Fruit fly (Drosophila melanogaster): ENCODE data around the gene CG32795.
A peak's percentile ranks its signal among the peaks of the same experiment; 100 is the strongest.

The CG32795 gene

dm6 chrX:2757400-2757799 is 33.0 kb downstream of the CG32795 start (continued):
- TF ChIP-seq jumu (GFP tag; optimal IDR thresholded peaks at IDR 0.05) (no peak), CG14441 (GFP tag; IDR thresholded peaks at IDR 0.05) (no peak), ato (GFP tag; IDR thresholded peaks at IDR 0.05; ENCODE audit: partially characterized antibody) (no peak), Adf1 (GFP tag; IDR thresholded peaks at IDR 0.05) (no peak), CG7987 (GFP tag; optimal IDR thresholded peaks at IDR 0.05) (no peak), fd102C (GFP tag; optimal IDR thresholded peaks at IDR 0.05) (no peak), al (GFP tag; IDR thresholded peaks at IDR 0.05) (no peak), lilli (GFP tag; optimal IDR thresholded peaks at IDR 0.05) (no peak), wor (GFP tag; IDR thresholded peaks at IDR 0.05) (no peak), CG10274 (GFP tag; optimal IDR thresholded peaks at IDR 0.05) (no peak), Sry-δ (GFP tag; optimal IDR thresholded peaks at IDR 0.05) (no peak), pb (GFP tag; optimal IDR thresholded peaks at IDR 0.05) (no peak), CG17361 (GFP tag; IDR thresholded peaks at IDR 0.05) (0 out of 3 replicates have a peak, but pooled peaks have one; percentile 13), CG3847 (GFP tag; IDR thresholded peaks at IDR 0.05) (no peak; the same call in 1 of the 2 replicates), Hsf (GFP tag; optimal IDR thresholded peaks at IDR 0.05) (peak; percentile 21), Sin3A (optimal IDR thresholded peaks at IDR 0.05) (no peak), tap (tag; optimal IDR thresholded peaks at IDR 0.05) (no peak), gem (tag; optimal IDR thresholded peaks at IDR 0.05) (peak; percentile 38), bsh (GFP tag; optimal IDR thresholded peaks at IDR 0.05) (peak in 1 of 2 experiments; percentile 35), lab (GFP tag; optimal IDR thresholded peaks at IDR 0.05) (peak; percentile 35), CG11093 (GFP tag; IDR thresholded peaks at IDR 0.05) (no peak), CG30431 (GFP tag; optimal IDR thresholded peaks at IDR 0.05) (no peak), ro (GFP tag; IDR thresholded peaks at IDR 0.05) (no peak), CG18476 (GFP tag; optimal IDR thresholded peaks at IDR 0.05) (no peak), Sox102F (GFP tag; optimal IDR thresholded peaks at IDR 0.05) (peak; percentile 52), CG3995 (GFP tag; optimal IDR thresholded peaks at IDR 0.05) (no peak), schlank (tag; optimal IDR thresholded peaks at IDR 0.05) (no peak), p53 (GFP tag; optimal IDR thresholded peaks at IDR 0.05) (no peak), CG42726 (GFP tag; IDR thresholded peaks at IDR 0.05; ENCODE audit: partially characterized antibody) (no peak), Bteb2 (GFP tag; optimal IDR thresholded peaks at IDR 0.05) (no peak), CG14667 (GFP tag; IDR thresholded peaks at IDR 0.05) (0 out of 2 replicates have a peak, but pooled peaks have one; percentile 22), D19A (tag; optimal IDR thresholded peaks at IDR 0.05) (no peak), Lpt (GFP tag; optimal IDR thresholded peaks at IDR 0.05) (no peak), CG10209 (GFP tag; optimal IDR thresholded peaks at IDR 0.05) (no peak), gsb (GFP tag; IDR thresholded peaks at IDR 0.05) (no peak), CG17912 (GFP tag; optimal IDR thresholded peaks at IDR 0.05) (no peak), Poxn (GFP tag; IDR thresholded peaks at IDR 0.05) (no peak), chm (GFP tag; IDR thresholded peaks at IDR 0.05) (no peak), MTF-1 (GFP tag; optimal IDR thresholded peaks at IDR 0.05; ENCODE audit: borderline replicate concordance) (no peak), CG4854 (GFP tag; optimal IDR thresholded peaks at IDR 0.05) (no peak), kay (GFP tag; optimal IDR thresholded peaks at IDR 0.05) (no peak), twi (tag; optimal IDR thresholded peaks at IDR 0.05) (no peak), CG10366 (GFP tag; IDR thresholded peaks at IDR 0.05) (peak; percentile 21; the same call in 1 of the 2 replicates), CG1233 (GFP tag; optimal IDR thresholded peaks at IDR 0.05) (no peak), sqz (GFP tag; optimal IDR thresholded peaks at IDR 0.05) (no peak), ken (GFP tag; IDR thresholded peaks at IDR 0.05) (no peak), btn (GFP tag; optimal IDR thresholded peaks at IDR 0.05) (no peak), sr (GFP tag; IDR thresholded peaks at IDR 0.05) (no peak), Nf-YC (tag; optimal IDR thresholded peaks at IDR 0.05) (no peak), CG9727 (GFP tag; optimal IDR thresholded peaks at IDR 0.05) (no peak), CG32532 (GFP tag; IDR thresholded peaks at IDR 0.05) (0 out of 2 replicates have a peak, but pooled peaks have one; percentile 12), Vsx1 (GFP tag; optimal IDR thresholded peaks at IDR 0.05) (no peak)

Data from whole organism, embryonic.